Fruit fly (Drosophila melanogaster) ovary, adult (tissue): ENCODE data around the gene CG17841.

Experiments
- CG17801 ChIP-seq: fragments of 200-800 bp; optimal IDR thresholded peaks from 2 replicates; lab custom pipeline; 2019; ENCODE audit warnings: missing biosample characterization, mild to moderate bottlenecking, missing genetic modification characterization, moderate library complexity; ENCODE audit not compliant: partially characterized antibody

The CG17841 gene

DNA sequence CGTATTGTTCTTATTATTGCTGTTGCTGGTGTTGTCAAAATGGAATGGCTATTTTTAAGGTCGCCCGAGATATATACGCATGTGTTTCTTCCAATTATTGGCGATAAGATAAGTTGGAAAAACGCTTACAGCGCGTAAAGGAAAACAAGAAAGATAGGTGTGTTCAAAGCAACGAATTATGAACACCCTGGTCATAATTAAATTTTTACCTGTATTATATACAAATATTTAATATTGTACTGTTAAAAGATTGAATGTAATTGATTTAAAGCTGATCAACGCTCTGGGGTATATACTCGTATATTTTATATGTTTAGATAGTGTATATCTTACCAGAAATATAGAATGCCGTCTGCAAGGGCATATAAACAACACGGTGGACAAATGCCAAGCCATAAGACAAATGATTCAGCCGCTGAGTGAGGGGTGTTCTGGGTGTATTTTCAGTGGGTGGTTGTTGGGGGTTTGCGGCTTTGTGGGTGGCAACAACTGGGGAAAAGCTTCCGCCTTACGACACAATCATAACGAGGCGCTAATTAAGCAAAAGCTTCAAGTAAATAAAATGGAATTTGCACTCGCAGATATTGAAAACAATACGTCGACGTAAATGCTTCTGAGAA, 29.8 kb downstream of the CG17841 start:
- no peak for TF ChIP-seq CG17801 (GFP tag; lab: Kevin White, UChicago)

DNA sequence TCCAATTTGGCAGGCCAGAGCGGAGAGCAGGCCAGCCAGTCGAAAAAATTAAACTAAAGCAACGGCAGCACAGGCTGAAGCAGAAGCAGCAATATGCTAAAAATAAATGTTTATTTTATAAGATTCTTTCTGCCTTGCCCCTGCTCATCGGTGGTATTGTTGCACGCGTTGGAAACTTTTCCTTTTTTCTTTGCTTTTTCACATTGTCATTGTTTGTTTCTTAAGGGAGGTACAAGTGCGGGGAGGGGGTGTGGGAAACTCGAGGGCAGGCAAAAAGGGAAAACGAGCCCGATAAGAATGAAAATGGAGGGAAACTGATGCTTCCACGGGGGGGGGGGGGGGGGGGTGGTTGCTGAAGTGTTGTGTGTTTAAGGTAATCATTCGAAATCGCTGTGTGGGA, 31.1 kb downstream of the CG17841 start:
- TF ChIP-seq CG17801 (GFP tag; lab: Kevin White, UChicago): no peak

DNA sequence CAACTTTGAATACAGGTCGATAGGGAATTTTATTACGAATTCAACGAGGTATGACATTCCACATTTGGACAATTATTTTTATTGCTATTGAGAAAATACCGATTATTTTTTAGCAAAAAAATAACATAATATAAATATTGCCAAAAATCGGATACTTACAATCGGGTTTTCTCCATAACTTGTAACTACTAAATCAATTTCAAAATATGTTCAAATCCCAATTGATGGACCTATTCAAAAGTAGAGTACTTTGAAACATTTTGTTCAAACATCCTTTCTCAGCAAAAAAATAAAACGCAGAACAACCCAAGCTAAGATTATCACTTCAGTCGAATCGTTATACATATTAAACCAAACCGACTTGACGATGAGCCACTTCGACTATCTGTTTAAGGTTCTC, 49.3 kb downstream of the CG17841 start, which contains the start of gene RabX2:
Gene RabX2 (plus strand): TSS at position 301 of the 400 bp plus-strand sequence.
- no peak for TF ChIP-seq CG17801 (GFP tag; lab: Kevin White, UChicago)

DNA sequence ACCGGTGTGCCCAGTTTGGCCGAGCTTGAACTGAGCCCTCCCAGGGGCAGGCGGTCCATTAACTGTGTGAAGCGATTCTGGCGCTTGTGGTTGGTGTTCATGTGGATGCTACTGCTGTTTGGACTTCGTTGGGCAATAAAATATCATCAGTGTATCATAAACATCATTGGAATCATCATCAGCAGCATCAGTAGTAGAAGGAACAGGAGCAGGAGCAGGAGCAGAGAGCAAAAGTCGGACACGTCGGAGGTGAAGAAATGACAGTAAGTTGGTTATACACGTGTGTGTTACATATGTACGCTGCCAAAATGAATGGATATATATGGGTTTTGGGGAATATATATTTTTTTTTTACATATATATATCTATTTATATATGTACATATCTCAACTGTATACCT, 64.9 kb downstream of the CG17841 start, which contains the start of gene CG12640:
Gene CG12640 (minus strand): TSS at position 101 of the 400 bp plus-strand sequence.
- TF ChIP-seq CG17801 (GFP tag; lab: Kevin White, UChicago): no peak
